Worm (Caenorhabditis elegans) whole organism, young adult: ENCODE data around the gene Y62E10A.6.

Source experiments
- B0019.2 ChIP-seq: fragments of 200-800 bp; sonication (Bioruptor generic); conservative IDR thresholded peaks from 2 replicates; pipeline ENCODE4 v1.3.6; 2022; ENCODE audit warnings: missing genetic modification reagents, missing genetic modification characterization, missing compliant biosample characterization
- B0336.3 ChIP-seq: fragments of 200-800 bp; sonication (Bioruptor generic); IDR thresholded peaks from 2 replicates; pipeline ENCODE4 v1.3.6; 2022; ENCODE audit warnings: missing genetic modification characterization, missing compliant biosample characterization
- C06A6.2 ChIP-seq: fragments of 200-800 bp; sonication (Bioruptor generic); conservative IDR thresholded peaks from 2 replicates; pipeline ENCODE4 v1.3.6; 2022; ENCODE audit warnings: missing genetic modification characterization, missing compliant biosample characterization
- F22D6.2 ChIP-seq: sonication (generic microtip); optimal IDR thresholded peaks from 2 replicates; lab custom pipeline; 2016; ENCODE audit warnings: mild to moderate bottlenecking, missing genetic modification characterization, missing compliant biosample characterization
- F33H1.4 ChIP-seq: fragments of 200-800 bp; sonication (Bioruptor generic); IDR thresholded peaks from 2 replicates; pipeline ENCODE4 v1.3.6; 2022; ENCODE audit warnings: missing genetic modification reagents, missing genetic modification characterization, missing compliant biosample characterization
- T26A5.8 ChIP-seq: sonication (generic microtip); optimal IDR thresholded peaks from 2 replicates; lab custom pipeline; 2016; ENCODE audit warnings: missing genetic modification characterization, missing compliant biosample characterization
- Y53G8AR.9 ChIP-seq: fragments of 200-800 bp; sonication (Bioruptor generic); conservative IDR thresholded peaks from 2 replicates; pipeline ENCODE4 v1.3.6; 2022; ENCODE audit warnings: missing genetic modification reagents, missing genetic modification characterization, missing compliant biosample characterization
- Y79H2A.3 ChIP-seq: fragments of 200-800 bp; sonication (Bioruptor generic); conservative IDR thresholded peaks from 2 replicates; pipeline ENCODE4 v1.3.6; 2022; ENCODE audit warnings: missing genetic modification reagents, missing genetic modification characterization, missing compliant biosample characterization
- Y95B8A.8 ChIP-seq: fragments of 200-800 bp; sonication (Bioruptor generic); IDR thresholded peaks from 2 replicates; pipeline ENCODE4 v1.3.6; 2022; ENCODE audit warnings: missing genetic modification reagents, missing genetic modification characterization, missing compliant biosample characterization
- ama-1 ChIP-seq, 3 experiments: fragments of 150-350 bp in 1 of 3; sonication (generic microtip) in 2 of 3; optimal IDR thresholded peaks; 2 replicates each; lab custom pipeline; 2014 to 2018; ENCODE audit warnings: missing biosample characterization in 2 of 3, missing genetic modification characterization in 2 of 3, missing genetic modification reagents in 2 of 3
- athp-1 ChIP-seq: sonication (generic microtip); optimal IDR thresholded peaks from 2 replicates; lab custom pipeline; 2017; ENCODE audit warnings: mild to moderate bottlenecking, missing genetic modification characterization, missing compliant biosample characterization
- attf-6 ChIP-seq: fragments of 200-800 bp; sonication (Bioruptor generic); IDR thresholded peaks from 2 replicates; pipeline ENCODE4 v1.3.6; 2022; ENCODE audit warnings: missing genetic modification reagents, missing genetic modification characterization, missing compliant biosample characterization
- cebp-1 ChIP-seq, 2 experiments: fragments of 200-800 bp in 1 of 2; sonication (Bioruptor generic) in 1 of 2; sonication (generic microtip) in 1 of 2; IDR thresholded peaks in 1 of 2; optimal IDR thresholded peaks in 1 of 2; 2 replicates each; pipeline versions ENCODE4 v1.3.6 to Lab custom; 2017 to 2022; ENCODE audit warnings: missing compliant biosample characterization in 2 of 2, missing genetic modification characterization in 2 of 2, mild to moderate bottlenecking in 1 of 2, missing genetic modification reagents in 1 of 2, moderate library complexity in 1 of 2
- cebp-2 ChIP-seq: fragments of 200-800 bp; sonication (Bioruptor generic); IDR thresholded peaks from 2 replicates; pipeline ENCODE4 v1.3.6; 2022; ENCODE audit warnings: missing genetic modification characterization, missing compliant biosample characterization
- ceh-58 ChIP-seq: fragments of 200-800 bp; sonication (Bioruptor generic); IDR thresholded peaks from 2 replicates; pipeline ENCODE4 v1.3.6; 2022; ENCODE audit warnings: missing genetic modification characterization, missing compliant biosample characterization
- ceh-79 ChIP-seq: sonication (generic microtip); optimal IDR thresholded peaks from 2 replicates; lab custom pipeline; 2017; ENCODE audit warnings: mild to moderate bottlenecking, missing genetic modification characterization, missing compliant biosample characterization
- chd-7 ChIP-seq: sonication (generic microtip); optimal IDR thresholded peaks from 2 replicates; lab custom pipeline; 2016; ENCODE audit warnings: mild to moderate bottlenecking, missing genetic modification characterization, moderate library complexity, missing compliant biosample characterization
- egrh-3 ChIP-seq: fragments of 200-800 bp; sonication (Bioruptor generic); IDR thresholded peaks from 2 replicates; pipeline ENCODE4 v1.3.6; 2022; ENCODE audit warnings: missing genetic modification reagents, missing genetic modification characterization, missing compliant biosample characterization
- ekl-4 ChIP-seq: fragments of 200-800 bp; sonication (Bioruptor generic); IDR thresholded peaks from 2 replicates; pipeline ENCODE4 v1.3.6; 2022; ENCODE audit warnings: missing genetic modification reagents, missing genetic modification characterization, missing compliant biosample characterization
- hlh-12 ChIP-seq: sonication (generic microtip); optimal IDR thresholded peaks from 2 replicates; lab custom pipeline; 2016; ENCODE audit warnings: missing genetic modification characterization, missing compliant biosample characterization
- hrde-1 ChIP-seq: sonication (generic microtip); optimal IDR thresholded peaks from 2 replicates; lab custom pipeline; 2016; ENCODE audit warnings: missing genetic modification characterization, mild to moderate bottlenecking, missing compliant biosample characterization, moderate library complexity, missing genotype, missing genetic modification reagents, borderline replicate concordance
- hsf-1 ChIP-seq: fragments of 200-800 bp; sonication (Bioruptor generic); IDR thresholded peaks from 2 replicates; pipeline ENCODE4 v1.3.6; 2022; ENCODE audit warnings: missing genetic modification reagents, missing genetic modification characterization, missing compliant biosample characterization
- lin-26 ChIP-seq: fragments of 200-800 bp; sonication (Bioruptor generic); IDR thresholded peaks from 2 replicates; pipeline ENCODE4 v1.3.6; 2022; ENCODE audit warnings: missing genetic modification reagents, missing genetic modification characterization, missing compliant biosample characterization
- lin-54 ChIP-seq: fragments of 200-800 bp; sonication (Bioruptor generic); optimal IDR thresholded peaks from 2 replicates; lab custom pipeline; 2018; ENCODE audit warnings: mild to moderate bottlenecking, missing genetic modification characterization, missing compliant biosample characterization
- lir-1 ChIP-seq: fragments of 200-800 bp; sonication (Bioruptor generic); conservative IDR thresholded peaks from 2 replicates; pipeline ENCODE4 v1.3.6; 2022; ENCODE audit warnings: missing genetic modification reagents, missing genetic modification characterization, missing compliant biosample characterization
- lsl-1 ChIP-seq: fragments of 200-800 bp; sonication (Bioruptor generic); optimal IDR thresholded peaks from 2 replicates; lab custom pipeline; 2018; ENCODE audit warnings: mild to moderate bottlenecking, missing genetic modification characterization, moderate library complexity, missing compliant biosample characterization
- madf-6 ChIP-seq: fragments of 200-800 bp; sonication (Bioruptor generic); IDR thresholded peaks from 2 replicates; pipeline ENCODE4 v1.3.6; 2022; ENCODE audit warnings: missing genetic modification reagents, missing genetic modification characterization, missing compliant biosample characterization
- mcd-1 ChIP-seq: fragments of 200-800 bp; sonication (Bioruptor generic); IDR thresholded peaks from 2 replicates; pipeline ENCODE4 v1.3.6; 2022; ENCODE audit warnings: missing genetic modification reagents, missing genetic modification characterization, missing compliant biosample characterization
- nhr-80 ChIP-seq: sonication (generic microtip); optimal IDR thresholded peaks from 2 replicates; lab custom pipeline; 2016; ENCODE audit warnings: missing genetic modification characterization, missing compliant biosample characterization
- nhr-90 ChIP-seq: sonication (generic microtip); optimal IDR thresholded peaks from 2 replicates; lab custom pipeline; 2016; ENCODE audit warnings: missing genotype, mild to moderate bottlenecking, missing genetic modification characterization, missing compliant biosample characterization
- pbrm-1 ChIP-seq: fragments of 200-800 bp; sonication (Bioruptor generic); IDR thresholded peaks from 2 replicates; pipeline ENCODE4 v1.3.6; 2022; ENCODE audit warnings: missing genetic modification reagents, missing genetic modification characterization, missing compliant biosample characterization
- rcor-1 ChIP-seq: fragments of 200-800 bp; sonication (Bioruptor generic); IDR thresholded peaks from 2 replicates; pipeline ENCODE4 v1.3.6; 2022; ENCODE audit warnings: missing genetic modification reagents, missing genetic modification characterization, missing compliant biosample characterization
- repo-1 ChIP-seq: sonication (generic microtip); optimal IDR thresholded peaks from 2 replicates; lab custom pipeline; 2017; ENCODE audit warnings: mild to moderate bottlenecking, missing genetic modification characterization, missing compliant biosample characterization
- rpc-1 ChIP-seq, 2 experiments: fragments of 150-350 bp in 1 of 2; sonication (generic microtip) in 1 of 2; optimal IDR thresholded peaks; 2 replicates each; lab custom pipeline; 2014 to 2018; ENCODE audit warnings: missing biosample characterization in 1 of 2, missing genetic modification characterization in 1 of 2, missing genetic modification reagents in 1 of 2, missing genotype in 1 of 2
- sea-2 ChIP-seq: fragments of 200-800 bp; sonication (Bioruptor generic); IDR thresholded peaks from 2 replicates; pipeline ENCODE4 v1.3.6; 2022; ENCODE audit warnings: missing genetic modification characterization, missing compliant biosample characterization
- snpc-1.3 ChIP-seq: sonication (generic microtip); optimal IDR thresholded peaks from 2 replicates; lab custom pipeline; 2017; ENCODE audit warnings: missing genetic modification characterization, mild to moderate bottlenecking, missing compliant biosample characterization, antibody characterized with exemption, moderate library complexity, missing genotype, missing genetic modification reagents; ENCODE audit not compliant: insufficient read depth
- snpc-4 ChIP-seq, 5 experiments: fragments of 150-350 bp in 1 of 5; sonication (generic microtip) in 4 of 5; optimal IDR thresholded peaks; 2 replicates each; lab custom pipeline; 2014 to 2018; ENCODE audit warnings: missing genetic modification characterization in 5 of 5, missing biosample characterization in 3 of 5, antibody characterized with exemption in 2 of 5, mild to moderate bottlenecking in 2 of 5, missing compliant biosample characterization in 2 of 5, missing genotype in 2 of 5, moderate library complexity in 2 of 5, missing genetic modification reagents in 1 of 5
- tbp1 ChIP-seq: fragments of 200-800 bp; sonication (Bioruptor generic); optimal IDR thresholded peaks from 2 replicates; lab custom pipeline; 2018; ENCODE audit warnings: mild to moderate bottlenecking, missing genetic modification characterization, missing compliant biosample characterization
- tlf-1 ChIP-seq: fragments of 200-800 bp; sonication (Bioruptor generic); optimal IDR thresholded peaks from 2 replicates; lab custom pipeline; 2018; ENCODE audit warnings: mild to moderate bottlenecking, missing genetic modification characterization, missing compliant biosample characterization
- unc-130 ChIP-seq: sonication (generic microtip); optimal IDR thresholded peaks from 2 replicates; lab custom pipeline; 2016; ENCODE audit warnings: missing genetic modification reagents, missing genetic modification characterization, missing compliant biosample characterization
- xnd-1 ChIP-seq: sonication (generic microtip); optimal IDR thresholded peaks from 2 replicates; lab custom pipeline; 2016; ENCODE audit warnings: missing genotype, missing genetic modification reagents, missing genetic modification characterization, missing compliant biosample characterization
- zfh-2 ChIP-seq: fragments of 200-800 bp; sonication (Bioruptor generic); conservative IDR thresholded peaks from 2 replicates; pipeline ENCODE4 v1.3.6; 2022; ENCODE audit warnings: missing genetic modification reagents, missing genetic modification characterization, missing compliant biosample characterization
- zim-3 ChIP-seq: sonication (generic microtip); optimal IDR thresholded peaks from 2 replicates; lab custom pipeline; 2017; ENCODE audit warnings: mild to moderate bottlenecking, missing genetic modification characterization, moderate library complexity, missing compliant biosample characterization
- ztf-25 ChIP-seq: fragments of 200-800 bp; sonication (Bioruptor generic); IDR thresholded peaks from 2 replicates; pipeline ENCODE4 v1.3.6; 2022; ENCODE audit warnings: missing genetic modification reagents, missing genetic modification characterization, missing compliant biosample characterization
- ztf-28 ChIP-seq: fragments of 200-800 bp; sonication (Bioruptor generic); IDR thresholded peaks from 2 replicates; pipeline ENCODE4 v1.3.6; 2022; ENCODE audit warnings: missing genetic modification reagents, missing genetic modification characterization, missing compliant biosample characterization

Y62E10A.6 gene

DNA sequence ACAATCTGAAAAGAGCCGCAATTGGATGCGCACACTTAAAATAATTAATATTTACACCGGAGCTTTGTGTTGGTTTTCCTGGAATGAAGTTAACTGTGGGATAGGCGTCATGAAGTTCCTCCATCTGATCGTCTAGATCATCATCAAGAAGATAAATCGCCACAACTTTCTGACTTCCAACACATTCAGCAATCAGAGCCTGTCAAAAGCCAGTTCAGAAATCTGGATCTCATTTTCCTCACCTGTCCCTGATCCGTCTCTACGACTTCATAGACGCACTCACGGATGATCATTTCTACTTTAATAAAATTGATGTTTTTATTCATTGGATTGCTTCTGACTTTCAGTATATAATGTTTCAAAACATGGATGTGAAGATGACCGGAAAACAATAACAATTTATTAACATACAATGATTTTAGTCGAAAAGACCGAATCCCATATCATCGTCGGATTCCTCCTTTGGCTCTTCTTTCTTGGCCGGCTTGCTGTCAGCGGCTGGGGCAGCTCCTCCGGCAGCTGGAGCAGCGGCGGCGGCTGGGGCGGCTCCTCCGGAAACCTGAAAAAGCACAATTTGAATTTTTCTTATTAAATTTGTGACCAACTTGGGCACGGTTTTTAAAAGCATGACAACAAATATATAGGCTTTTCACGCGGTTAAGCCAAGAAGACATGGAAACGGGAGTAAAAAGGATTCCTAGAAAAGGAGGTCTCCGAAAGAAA is 2.5 kb upstream of the Y62E10A.6 start, which contains the start of gene agt-1:
Gene agt-1 (minus strand): TSS at position 293 of the 723 bp plus-strand sequence.
- TF ChIP-seq nhr-80 (tag; lab: Kevin White, UChicago), result no peak
- TF ChIP-seq snpc-1.3 (tag; lab: Kevin White, UChicago), result no peak
- TF ChIP-seq ceh-79 (tag; lab: Kevin White, UChicago), result peak; percentile 42
- TF ChIP-seq hrde-1 (tag; lab: Kevin White, UChicago), result peak; percentile 33
- TF ChIP-seq F33H1.4 (GFP tag; lab: Robert Waterston, UW), result peak; percentile 47
- no peak for TF ChIP-seq ama-1 (optimal IDR thresholded peaks at IDR 0.05; lab: Kevin White, UChicago)
- TF ChIP-seq ama-1 (GFP tag; optimal IDR thresholded peaks at IDR 0.05; lab: Kevin White, UChicago), result peak in 1 of 2 experiments; percentile 60
- TF ChIP-seq chd-7 (tag; lab: Kevin White, UChicago), result peak; percentile 31
- TF ChIP-seq ztf-28 (GFP tag; lab: Robert Waterston, UW), result no peak
- peak; percentile 89 for TF ChIP-seq attf-6
- TF ChIP-seq Y53G8AR.9 (GFP tag; lab: Robert Waterston, UW), result 0 out of 2 replicates have a peak, but pooled peaks have one; percentile 74
- peak; percentile 84 for TF ChIP-seq zfh-2
- peak; percentile 31 for TF ChIP-seq xnd-1 (tag; lab: Kevin White, UChicago)
- peak; percentile 54; the same call in 1 of the 2 replicates for TF ChIP-seq lin-26 (GFP tag; lab: Robert Waterston, UW)
- TF ChIP-seq lir-1 (GFP tag; lab: Robert Waterston, UW), result no peak
- peak; percentile 60 for TF ChIP-seq pbrm-1
- TF ChIP-seq egrh-3 (GFP tag; lab: Robert Waterston, UW), result peak; percentile 92
- TF ChIP-seq B0336.3 (GFP tag; lab: Robert Waterston, UW), result peak; percentile 68
- no peak for TF ChIP-seq Y79H2A.3 (GFP tag; lab: Robert Waterston, UW)
- peak; percentile 56 for TF ChIP-seq hsf-1 (GFP tag; lab: Robert Waterston, UW)
- TF ChIP-seq ztf-25 (GFP tag; lab: Robert Waterston, UW), result no peak
- TF ChIP-seq ceh-58 (GFP tag; lab: Robert Waterston, UW), result 0 out of 2 replicates have a peak, but pooled peaks have one; percentile 27
- no peak for TF ChIP-seq cebp-1 (GFP tag; IDR thresholded peaks at IDR 0.05; lab: Robert Waterston, UW)
- peak; percentile 5 for TF ChIP-seq cebp-1 (tag; optimal IDR thresholded peaks at IDR 0.05; lab: Kevin White, UChicago)
- TF ChIP-seq athp-1 (tag; lab: Kevin White, UChicago), result peak; percentile 29
- TF ChIP-seq tlf-1 (GFP tag; lab: Kevin White, UChicago), result peak; percentile 62
- peak; percentile 89 for TF ChIP-seq cebp-2 (GFP tag; lab: Robert Waterston, UW)
- no peak for TF ChIP-seq C06A6.2 (GFP tag; lab: Robert Waterston, UW)
- TF ChIP-seq tbp1 (GFP tag; lab: Kevin White, UChicago), result peak; percentile 29
- no peak for TF ChIP-seq rpc-1 (optimal IDR thresholded peaks at IDR 0.05; lab: Kevin White, UChicago)
- TF ChIP-seq rpc-1 (tag; optimal IDR thresholded peaks at IDR 0.05; lab: Kevin White, UChicago), result no peak
- TF ChIP-seq zim-3 (tag; lab: Kevin White, UChicago), result no peak
- no peak for TF ChIP-seq sea-2 (GFP tag; lab: Robert Waterston, UW)
- peak; percentile 87 for TF ChIP-seq ekl-4 (GFP tag; lab: Robert Waterston, UW)
- peak; percentile 39 for TF ChIP-seq lin-54 (GFP tag; lab: Kevin White, UChicago)
- peak; percentile 43 for TF ChIP-seq repo-1 (tag; lab: Kevin White, UChicago)
- no peak for TF ChIP-seq hlh-12 (tag; lab: Kevin White, UChicago)
- peak; percentile 53; the same call in 1 of the 2 replicates for TF ChIP-seq mcd-1 (GFP tag; lab: Robert Waterston, UW)
- TF ChIP-seq T26A5.8, result peak; percentile 41
- TF ChIP-seq B0019.2 (GFP tag; lab: Robert Waterston, UW), result no peak
- TF ChIP-seq snpc-4 (GFP tag; optimal IDR thresholded peaks at IDR 0.05; lab: Kevin White, UChicago), result no peak
- TF ChIP-seq snpc-4 (tag; optimal IDR thresholded peaks at IDR 0.05; lab: Kevin White, UChicago), result peak in 2 of 4 experiments; percentile 40 to 71
- no peak for TF ChIP-seq F22D6.2
- no peak for TF ChIP-seq unc-130
- TF ChIP-seq lsl-1 (GFP tag; lab: Kevin White, UChicago), result peak; percentile 5
- peak; percentile 74 for TF ChIP-seq madf-6 (GFP tag; lab: Robert Waterston, UW)
- TF ChIP-seq nhr-90 (tag; lab: Kevin White, UChicago), result no peak
- peak; percentile 64 for TF ChIP-seq rcor-1 (GFP tag; lab: Robert Waterston, UW)
- TF ChIP-seq Y95B8A.8 (GFP tag; lab: Robert Waterston, UW), result 0 out of 2 replicates have a peak, but pooled peaks have one; percentile 34
